Worm (Caenorhabditis elegans) whole organism, midembryonic: ENCODE data around the gene nhr-154.

Source experiments
- T22C8.4 ChIP-seq: fragments of 200-800 bp; sonication (Bioruptor generic); IDR thresholded peaks from 2 replicates; pipeline ENCODE4 v1.3.6; 2022; ENCODE audit warnings: missing genetic modification characterization, missing compliant biosample characterization
- cog-1 ChIP-seq: sonication (generic microtip); optimal IDR thresholded peaks from 2 replicates; lab custom pipeline; 2016; ENCODE audit warnings: missing genetic modification characterization, missing compliant biosample characterization
- flt-1 ChIP-seq: fragments of 200-800 bp; sonication (Bioruptor generic); IDR thresholded peaks from 2 replicates; pipeline ENCODE4 v1.3.6; 2022; ENCODE audit warnings: missing genetic modification characterization, missing compliant biosample characterization

DNA sequence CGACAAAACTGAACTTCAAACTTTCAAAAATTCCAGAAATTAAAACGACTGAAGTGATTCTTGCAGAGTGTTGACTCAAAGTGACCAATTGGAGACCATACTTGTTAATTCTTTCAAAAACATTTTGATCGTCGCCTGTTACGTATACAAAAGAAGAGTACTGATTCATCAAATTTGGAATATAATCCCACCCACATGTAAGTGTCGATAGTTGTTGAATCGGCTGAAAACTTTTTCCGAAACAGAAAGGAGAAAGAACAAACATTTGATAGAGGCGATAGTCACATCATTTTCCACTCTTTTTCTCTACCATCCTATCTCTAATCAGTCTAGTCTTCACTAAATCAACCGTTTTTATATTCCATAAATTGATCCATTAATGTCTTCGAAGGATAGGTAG, 2.8 kb downstream of the nhr-154 start, which contains the start of gene nhr-153:
- TF ChIP-seq cog-1 (tag; lab: Kevin White, UChicago) (no peak), flt-1 (GFP tag; lab: Robert Waterston, UW) (no peak), T22C8.4 (no peak)
